Worm (Caenorhabditis elegans): ENCODE results near the gene sel-5.

- TF ChIP-seq lin-39 (tag; optimal IDR thresholded peaks at IDR 0.05): no peak
- no peak for TF ChIP-seq isw-1 (GFP tag; IDR thresholded peaks at IDR 0.05)
- no peak for TF ChIP-seq pqm-1 (tag; optimal IDR thresholded peaks at IDR 0.05)
- no peak for TF ChIP-seq lin-14 (GFP tag; optimal IDR thresholded peaks at IDR 0.05)
- no peak for TF ChIP-seq aly-2 (tag; optimal IDR thresholded peaks at IDR 0.05)
- no peak for TF ChIP-seq nhr-90 (tag; optimal IDR thresholded peaks at IDR 0.05; ENCODE audit: poor library complexity)
- TF ChIP-seq unc-62 (GFP tag; optimal IDR thresholded peaks at IDR 0.05): no peak
- TF ChIP-seq mep-1 (tag; optimal IDR thresholded peaks at IDR 0.05): no peak
- no peak for TF ChIP-seq sup-37 (GFP tag; optimal IDR thresholded peaks at IDR 0.05)
- TF ChIP-seq ces-1 (GFP tag; optimal IDR thresholded peaks at IDR 0.05): no peak
Observed at ce11 chrIII:4584068-4584566, 5.9 kb upstream of the sel-5 start, which contains the start of gene F35G12.5.
